Worm (Caenorhabditis elegans) whole organism, L4/young adult: ENCODE data around the gene T01D3.3.

Source experiments
- W03F9.2 ChIP-seq: fragments of 150-350 bp; optimal IDR thresholded peaks from 2 replicates; lab custom pipeline; 2014; ENCODE audit warnings: missing biosample characterization, missing genetic modification characterization
- him-1 ChIP-seq: sonication (generic microtip); optimal IDR thresholded peaks from 2 replicates; lab custom pipeline; 2016; ENCODE audit warnings: missing genotype, missing genetic modification reagents, missing genetic modification characterization, missing compliant biosample characterization

ce11 chrV:13738374-13738773, 34.3 kb downstream of the T01D3.3 start, which contains the start of gene irg-5:
- TF ChIP-seq W03F9.2 (tag; lab: Kevin White, UChicago) (no peak), him-1 (tag; lab: Kevin White, UChicago) (no peak)
